Worm (Caenorhabditis elegans) whole organism, early embryonic: ENCODE measurements around the gene idpb-3.

Source experiments
- B0310.2 ChIP-seq: sonication (generic microtip); optimal IDR thresholded peaks from 2 replicates; lab custom pipeline; 2016; ENCODE audit warnings: mild to moderate bottlenecking, missing genetic modification characterization, missing compliant biosample characterization
- F13C5.2 ChIP-seq: sonication (generic microtip); optimal IDR thresholded peaks from 2 replicates; lab custom pipeline; 2017; ENCODE audit warnings: mild to moderate bottlenecking, missing genetic modification characterization, inconsistent platforms, missing compliant biosample characterization
- aly-1 ChIP-seq: sonication (generic microtip); optimal IDR thresholded peaks from 2 replicates; lab custom pipeline; 2016; ENCODE audit warnings: missing genetic modification characterization, missing compliant biosample characterization
- ama-1 ChIP-seq: fragments of 150-350 bp; optimal IDR thresholded peaks from 2 replicates; lab custom pipeline; 2014
- ceh-13 ChIP-seq: fragments of 200-800 bp; sonication (Bioruptor generic); optimal IDR thresholded peaks from 2 replicates; lab custom pipeline; 2018; ENCODE audit warnings: mild to moderate bottlenecking, missing genetic modification characterization, missing compliant biosample characterization
- ceh-36 ChIP-seq: sonication (generic microtip); optimal IDR thresholded peaks from 2 replicates; lab custom pipeline; 2016; ENCODE audit warnings: missing genetic modification characterization, inconsistent platforms, missing compliant biosample characterization
- ets-7 ChIP-seq: sonication (generic microtip); optimal IDR thresholded peaks from 2 replicates; lab custom pipeline; 2016; ENCODE audit warnings: missing genotype, missing genetic modification characterization, missing compliant biosample characterization
- flt-1 ChIP-seq: fragments of 200-800 bp; sonication (Bioruptor generic); IDR thresholded peaks from 2 replicates; pipeline ENCODE4 v1.3.6; 2022; ENCODE audit warnings: missing genetic modification characterization, missing compliant biosample characterization
- hmbx-1 ChIP-seq: sonication (generic microtip); optimal IDR thresholded peaks from 2 replicates; lab custom pipeline; 2016; ENCODE audit warnings: mild to moderate bottlenecking, missing genetic modification characterization, missing compliant biosample characterization
- hmg-4 ChIP-seq: fragments of 200-800 bp; sonication (Bioruptor generic); optimal IDR thresholded peaks from 2 replicates; lab custom pipeline; 2018; ENCODE audit warnings: mild to moderate bottlenecking, missing genetic modification characterization, missing compliant biosample characterization
- hnd-1 ChIP-seq: sonication (generic microtip); optimal IDR thresholded peaks from 2 replicates; lab custom pipeline; 2016; ENCODE audit warnings: missing genetic modification characterization, missing compliant biosample characterization
- pes-1 ChIP-seq: fragments of 200-800 bp; sonication (Bioruptor generic); IDR thresholded peaks from 2 replicates; pipeline ENCODE4 v1.3.6; 2022; ENCODE audit warnings: missing genetic modification reagents, missing genetic modification characterization, missing compliant biosample characterization
- scrt-1 ChIP-seq: fragments of 200-800 bp; sonication (Bioruptor generic); IDR thresholded peaks from 2 replicates; pipeline ENCODE4 v1.3.6; 2022; ENCODE audit warnings: missing genetic modification characterization, missing compliant biosample characterization
- sea-1 ChIP-seq: fragments of 200-800 bp; sonication (Bioruptor generic); conservative IDR thresholded peaks from 2 replicates; pipeline ENCODE4 v1.3.6; 2022; ENCODE audit warnings: missing genetic modification characterization, missing compliant biosample characterization
- tbx-11 ChIP-seq: fragments of 200-800 bp; sonication (Bioruptor generic); IDR thresholded peaks from 2 replicates; pipeline ENCODE4 v1.3.6; 2022; ENCODE audit warnings: missing genetic modification characterization, missing compliant biosample characterization
- tbx-37 ChIP-seq: fragments of 200-800 bp; sonication (Bioruptor generic); conservative IDR thresholded peaks from 2 replicates; pipeline ENCODE4 v1.3.6; 2022; ENCODE audit warnings: missing genetic modification reagents, missing genetic modification characterization, missing compliant biosample characterization
- tra-4 ChIP-seq: sonication (generic microtip); optimal IDR thresholded peaks from 2 replicates; lab custom pipeline; 2017; ENCODE audit warnings: missing genetic modification characterization, missing compliant biosample characterization

The idpb-3 gene

ce11 chrII:5066967-5067366 lies 34.6 kb downstream of the idpb-3 start:
- no peak for TF ChIP-seq pes-1 (GFP tag; lab: Robert Waterston, UW)

ce11 chrII:5061794-5062368 lies 39.7 kb downstream of the idpb-3 start, which contains the start of gene smc-5:
Gene smc-5 (plus strand): TSS chrII:5062125.
- peak; percentile 43 for TF ChIP-seq F13C5.2 (tag; lab: Kevin White, UChicago)
- no peak for TF ChIP-seq B0310.2 (tag; lab: Kevin White, UChicago)
- peak; percentile 46; the same call in 1 of the 2 replicates for TF ChIP-seq pes-1 (GFP tag; lab: Robert Waterston, UW)

- TF ChIP-seq scrt-1 (no peak), tbx-11 (no peak), F13C5.2 (tag; lab: Kevin White, UChicago) (no peak), ama-1 (lab: Kevin White, UChicago) (no peak), flt-1 (GFP tag; lab: Robert Waterston, UW) (no peak), hmbx-1 (tag; lab: Kevin White, UChicago) (no peak), pes-1 (GFP tag; lab: Robert Waterston, UW) (no peak), ceh-13 (GFP tag; lab: Kevin White, UChicago) (no peak), ets-7 (tag; lab: Kevin White, UChicago) (no peak)
Measured at ce11 chrII:5060719-5061118, 40.9 kb downstream of the idpb-3 start, which contains the start of gene pho-12. Gene pho-12 (minus strand): TSS chrII:5060819.

ce11 chrII:5058036-5058435 lies 43.6 kb downstream of the idpb-3 start, which contains the start of gene C27A2.12:
Gene C27A2.12 (minus strand): TSS chrII:5058136.
- TF ChIP-seq flt-1 (GFP tag; lab: Robert Waterston, UW) = no peak
- TF ChIP-seq ceh-36 (tag; lab: Kevin White, UChicago) = no peak
- TF ChIP-seq ceh-13 (GFP tag; lab: Kevin White, UChicago) = no peak
- TF ChIP-seq pes-1 (GFP tag; lab: Robert Waterston, UW) = no peak
- TF ChIP-seq tra-4 = no peak
- no peak for TF ChIP-seq F13C5.2 (tag; lab: Kevin White, UChicago)
- TF ChIP-seq scrt-1 = no peak
- TF ChIP-seq ama-1 (lab: Kevin White, UChicago) = no peak
- no peak for TF ChIP-seq hnd-1 (tag; lab: Kevin White, UChicago)
- TF ChIP-seq B0310.2 (tag; lab: Kevin White, UChicago) = no peak
- TF ChIP-seq sea-1 (GFP tag; lab: Robert Waterston, UW) = no peak

- TF ChIP-seq B0310.2 (tag; lab: Kevin White, UChicago) (peak; percentile 24), ama-1 (lab: Kevin White, UChicago) (no peak), ceh-36 (tag; lab: Kevin White, UChicago) (peak; percentile 54), tra-4 (no peak), sea-1 (GFP tag; lab: Robert Waterston, UW) (0 out of 2 replicates have a peak, but pooled peaks have one; percentile 63), tbx-37 (no peak; the same call in 1 of the 2 replicates), pes-1 (GFP tag; lab: Robert Waterston, UW) (peak; percentile 86), ets-7 (tag; lab: Kevin White, UChicago) (no peak), scrt-1 (peak; percentile 72), hmbx-1 (tag; lab: Kevin White, UChicago) (no peak), hnd-1 (tag; lab: Kevin White, UChicago) (no peak), F13C5.2 (tag; lab: Kevin White, UChicago) (no peak), hmg-4 (GFP tag; lab: Kevin White, UChicago) (peak; percentile 51), tbx-11 (0 out of 2 replicates have a peak, but pooled peaks have one; percentile 28), ceh-13 (GFP tag; lab: Kevin White, UChicago) (peak; percentile 53), aly-1 (tag; lab: Kevin White, UChicago) (no peak), flt-1 (GFP tag; lab: Robert Waterston, UW) (peak; percentile 72)
Measured at ce11 chrII:5057315-5057714, 44.3 kb downstream of the idpb-3 start.

- no peak for TF ChIP-seq scrt-1
- no peak for TF ChIP-seq hmbx-1 (tag; lab: Kevin White, UChicago)
- no peak for TF ChIP-seq ama-1 (lab: Kevin White, UChicago)
- no peak for TF ChIP-seq B0310.2 (tag; lab: Kevin White, UChicago)
Measured at ce11 chrII:5056254-5056653, 45.3 kb downstream of the idpb-3 start.

ce11 chrII:5055129-5055666 lies 46.4 kb downstream of the idpb-3 start, which contains the start of the genes ify-1 and rpl-22:
Gene ify-1 (minus strand): TSS chrII:5055179.
Gene rpl-22 (plus strand): TSS chrII:5055616.
- TF ChIP-seq ceh-36 (tag; lab: Kevin White, UChicago) (no peak), tbx-37 (peak; percentile 56; the same call in 1 of the 2 replicates), aly-1 (tag; lab: Kevin White, UChicago) (no peak), flt-1 (GFP tag; lab: Robert Waterston, UW) (peak; percentile 69; the same call in 1 of the 2 replicates), F13C5.2 (tag; lab: Kevin White, UChicago) (peak; percentile 83), hmg-4 (GFP tag; lab: Kevin White, UChicago) (peak; percentile 65)
